Worm (Caenorhabditis elegans) whole organism, mixed stage, embryonic: ENCODE results near the gene Y51H4A.941.

Source experiments
- blmp-1 ChIP-seq: fragments of 150-350 bp; optimal IDR thresholded peaks from 2 replicates; lab custom pipeline; 2014; ENCODE audit warnings: missing biosample characterization, missing genetic modification characterization
- ces-1 ChIP-seq: fragments of 150-350 bp; optimal IDR thresholded peaks from 2 replicates; lab custom pipeline; 2014; ENCODE audit warnings: missing biosample characterization, missing genetic modification reagents, missing genetic modification characterization
- elt-3 ChIP-seq: fragments of 150-350 bp; optimal IDR thresholded peaks from 2 replicates; lab custom pipeline; 2014; ENCODE audit warnings: missing biosample characterization, missing genetic modification characterization
- ham-2 ChIP-seq: fragments of 200-800 bp; sonication (Bioruptor generic); optimal IDR thresholded peaks from 2 replicates; lab custom pipeline; 2018; ENCODE audit warnings: mild to moderate bottlenecking, missing genetic modification characterization, missing compliant biosample characterization
- hlh-1 ChIP-seq: fragments of 150-350 bp; optimal IDR thresholded peaks from 2 replicates; lab custom pipeline; 2014; ENCODE audit warnings: missing biosample characterization, missing genetic modification reagents, missing genetic modification characterization
- lsy-2 ChIP-seq: fragments of 150-350 bp; optimal IDR thresholded peaks from 2 replicates; lab custom pipeline; 2014; ENCODE audit warnings: missing biosample characterization, missing genetic modification characterization
- mep-1 ChIP-seq: fragments of 150-350 bp; optimal IDR thresholded peaks from 2 replicates; lab custom pipeline; 2017; ENCODE audit warnings: missing biosample characterization, missing genetic modification reagents, missing genetic modification characterization, inconsistent platforms
- nhr-76 ChIP-seq: sonication (generic microtip); optimal IDR thresholded peaks from 2 replicates; lab custom pipeline; 2017; ENCODE audit warnings: missing biosample characterization, missing genetic modification characterization
- unc-62 ChIP-seq: fragments of 150-350 bp; optimal IDR thresholded peaks from 2 replicates; lab custom pipeline; 2014; ENCODE audit warnings: missing biosample characterization, missing genetic modification reagents, missing genetic modification characterization
- ztf-11 ChIP-seq: fragments of 150-350 bp; optimal IDR thresholded peaks from 2 replicates; lab custom pipeline; 2014; ENCODE audit warnings: missing biosample characterization, missing genetic modification characterization

DNA sequence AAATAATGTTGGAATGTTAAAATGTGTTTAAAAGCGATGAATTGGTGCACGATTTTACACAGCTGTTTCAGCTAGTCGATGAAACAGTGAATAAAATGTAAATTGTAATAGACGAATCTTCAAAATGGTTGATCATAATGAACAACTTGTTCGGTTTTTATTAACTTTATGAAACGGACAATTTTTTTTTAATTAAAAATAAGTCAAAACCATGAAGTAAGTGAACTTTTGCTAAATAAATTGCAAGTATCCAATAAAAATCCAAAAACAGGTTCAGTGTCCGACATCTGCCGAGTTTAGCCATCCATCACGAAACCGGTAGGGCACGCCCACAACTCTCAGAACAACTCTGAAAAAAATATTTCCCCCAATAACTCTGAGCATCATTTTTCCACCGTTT, 15.8 kb upstream of the Y51H4A.941 start:
- TF ChIP-seq mep-1 (tag; lab: Kevin White, UChicago), result no peak
- TF ChIP-seq nhr-76 (tag; lab: Kevin White, UChicago), result no peak
- no peak for TF ChIP-seq hlh-1 (tag; lab: Kevin White, UChicago)
- TF ChIP-seq ham-2 (GFP tag; lab: Kevin White, UChicago), result no peak
- TF ChIP-seq elt-3 (tag; lab: Kevin White, UChicago), result no peak
- no peak for TF ChIP-seq unc-62 (GFP tag; lab: Kevin White, UChicago)
- TF ChIP-seq blmp-1, result no peak
- no peak for TF ChIP-seq ztf-11 (tag; lab: Kevin White, UChicago)
- no peak for TF ChIP-seq ces-1 (GFP tag; lab: Kevin White, UChicago)
- no peak for TF ChIP-seq lsy-2 (tag; lab: Kevin White, UChicago)
